Fruit fly (Drosophila melanogaster): ENCODE data around the gene CG12310.

CG12310 gene

dm6 chr3L:15052390-15052789 lies 1.8 kb upstream of the CG12310 start, which contains the start of gene CG13461:
Gene CG13461 (minus strand): TSS chr3L:15052490.
- TF ChIP-seq CG6163 (GFP tag; IDR thresholded peaks at IDR 0.05), result no peak
- TF ChIP-seq Hr38 (GFP tag; optimal IDR thresholded peaks at IDR 0.05), result no peak
- no peak for TF ChIP-seq Ets21C (GFP tag; optimal IDR thresholded peaks at IDR 0.05)
- TF ChIP-seq CG9139 (GFP tag; optimal IDR thresholded peaks at IDR 0.05), result no peak
- no peak for TF ChIP-seq svp (GFP tag)
- no peak for TF ChIP-seq CG1621 (tag; optimal IDR thresholded peaks at IDR 0.05)
- no peak for TF ChIP-seq Met (GFP tag; optimal IDR thresholded peaks at IDR 0.05)
- TF ChIP-seq pdm3 (GFP tag; optimal IDR thresholded peaks at IDR 0.05), result no peak
- TF ChIP-seq Sox14 (GFP tag; optimal IDR thresholded peaks at IDR 0.05), result no peak
- TF ChIP-seq vri (GFP tag; optimal IDR thresholded peaks at IDR 0.05), result no peak
- TF ChIP-seq esn (GFP tag; optimal IDR thresholded peaks at IDR 0.05), result no peak
- no peak for TF ChIP-seq Eip93F (GFP tag; optimal IDR thresholded peaks at IDR 0.05)
- TF ChIP-seq fd85E (GFP tag; optimal IDR thresholded peaks at IDR 0.05), result no peak
- TF ChIP-seq fd59A (GFP tag; optimal IDR thresholded peaks at IDR 0.05), result no peak
- no peak for TF ChIP-seq CG6792 (GFP tag; optimal IDR thresholded peaks at IDR 0.05)

DNA sequence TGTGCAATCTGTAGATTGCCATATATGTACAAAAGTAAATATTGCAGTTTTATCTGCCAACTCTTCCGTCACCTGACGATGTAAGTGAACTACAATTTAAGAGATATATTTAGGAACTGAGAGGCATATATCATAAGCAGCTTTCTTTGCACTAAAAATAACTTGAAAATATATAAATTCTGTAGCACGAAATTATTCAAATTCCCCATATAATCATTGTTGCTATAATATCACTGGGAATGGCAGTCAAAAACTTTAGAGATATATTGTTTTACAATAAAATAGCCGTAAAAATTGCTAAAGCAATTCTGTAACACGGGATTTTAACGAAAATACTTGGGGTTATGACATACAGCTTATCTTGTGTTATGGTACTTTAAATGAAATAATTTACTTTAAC lies 719 bp upstream of the CG12310 start, which contains the start of gene CG43679:
TSS of gene CG43679 (minus strand) at position 101 of the 400 bp plus-strand sequence.
- TF ChIP-seq fd85E (GFP tag; optimal IDR thresholded peaks at IDR 0.05) (no peak), CG15336 (GFP tag; IDR thresholded peaks at IDR 0.05) (no peak), pdm3 (GFP tag; optimal IDR thresholded peaks at IDR 0.05) (no peak), ss (GFP tag; optimal IDR thresholded peaks at IDR 0.05) (no peak), Hr38 (GFP tag; optimal IDR thresholded peaks at IDR 0.05) (no peak), Met (GFP tag; optimal IDR thresholded peaks at IDR 0.05) (no peak), topi (GFP tag; optimal IDR thresholded peaks at IDR 0.05) (no peak), acj6 (GFP tag; optimal IDR thresholded peaks at IDR 0.05) (no peak), CG7368 (GFP tag; optimal IDR thresholded peaks at IDR 0.05) (no peak), cyc (GFP tag; optimal IDR thresholded peaks at IDR 0.05) (no peak), CG11902 (GFP tag; optimal IDR thresholded peaks at IDR 0.05) (no peak)

- TF ChIP-seq net (GFP tag; optimal IDR thresholded peaks at IDR 0.05), result no peak
- TF ChIP-seq fkh (GFP tag; optimal IDR thresholded peaks at IDR 0.05), result no peak
- TF ChIP-seq eg (GFP tag; IDR thresholded peaks at IDR 0.05), result no peak
- no peak for TF ChIP-seq Eip78C (GFP tag)
- no peak for TF ChIP-seq CG16779 (tag; optimal IDR thresholded peaks at IDR 0.05)
- TF ChIP-seq acj6 (GFP tag; optimal IDR thresholded peaks at IDR 0.05), result no peak
- TF ChIP-seq CG3919 (GFP tag; optimal IDR thresholded peaks at IDR 0.05), result no peak
- no peak for TF ChIP-seq dac (GFP tag; optimal IDR thresholded peaks at IDR 0.05)
- no peak for TF ChIP-seq OdsH (GFP tag; optimal IDR thresholded peaks at IDR 0.05)
- no peak for TF ChIP-seq CG11762 (GFP tag; optimal IDR thresholded peaks at IDR 0.05; ENCODE audit: insufficient read depth)
- no peak for TF ChIP-seq CG10669 (GFP tag; optimal IDR thresholded peaks at IDR 0.05)
Measured at dm6 chr3L:15050109-15050508, 497 bp downstream of the CG12310 start, which contains the start of gene CG18581. Gene CG18581 (minus strand): TSS chr3L:15050209.

dm6 chr3L:15049395-15049794 lies 1.2 kb downstream of the CG12310 start, which contains the start of gene CG43678:
Gene CG43678 (minus strand): TSS chr3L:15049495.
- no peak for TF ChIP-seq spab (GFP tag; optimal IDR thresholded peaks at IDR 0.05)
- TF ChIP-seq ss (GFP tag; optimal IDR thresholded peaks at IDR 0.05), result no peak
- no peak for TF ChIP-seq CG10631 (GFP tag; optimal IDR thresholded peaks at IDR 0.05)
- TF ChIP-seq esn (GFP tag; optimal IDR thresholded peaks at IDR 0.05), result no peak
- peak; percentile 33 for TF ChIP-seq fkh (GFP tag; optimal IDR thresholded peaks at IDR 0.05)
- no peak for TF ChIP-seq Hr4 (GFP tag; optimal IDR thresholded peaks at IDR 0.05)

DNA sequence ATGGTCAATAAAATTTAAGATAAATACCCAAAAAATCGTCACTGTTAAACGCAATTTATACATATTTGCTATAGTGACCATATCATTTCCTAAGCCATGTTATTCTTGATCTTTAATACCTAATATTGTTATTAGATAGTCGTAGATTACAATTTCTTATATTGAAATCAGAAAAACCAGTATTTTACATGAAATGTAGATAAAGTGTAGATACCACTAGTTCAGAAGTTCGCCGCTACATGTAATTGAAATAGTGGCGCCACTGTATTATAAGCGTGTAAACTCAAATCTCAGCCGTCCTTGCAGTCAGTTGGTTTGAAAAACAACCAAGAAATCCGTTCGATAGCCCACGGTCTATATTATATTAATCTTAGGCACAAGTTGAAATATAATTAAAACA lies 2.5 kb downstream of the CG12310 start:
- TF ChIP-seq Eip75B (GFP tag; optimal IDR thresholded peaks at IDR 0.05), result no peak
- peak; percentile 5 for TF ChIP-seq Hr39 (GFP tag; optimal IDR thresholded peaks at IDR 0.05)

Data from whole organism, prepupa.